Worm (Caenorhabditis elegans) whole organism, late embryonic: ENCODE results near the gene Y6G8.2.
"Not testable (repeated sequence)": the region's sequence is repeated elsewhere in the genome, so short reads cannot be mapped to it uniquely, and the experiment has no call there.

Experiments
- C08G9.2 ChIP-seq: sonication (generic microtip); optimal IDR thresholded peaks from 2 replicates; lab custom pipeline; 2016; ENCODE audit warnings: mild to moderate bottlenecking, missing genetic modification characterization, moderate library complexity, missing compliant biosample characterization
- F13H6.1 ChIP-seq: sonication (generic microtip); optimal IDR thresholded peaks from 2 replicates; lab custom pipeline; 2016; ENCODE audit warnings: missing genetic modification characterization, missing compliant biosample characterization
- K02D7.2 ChIP-seq: sonication (generic microtip); optimal IDR thresholded peaks from 2 replicates; lab custom pipeline; 2017; ENCODE audit warnings: mild to moderate bottlenecking, missing genetic modification characterization, missing compliant biosample characterization
- Y22D7AL.16 ChIP-seq: sonication (generic microtip); optimal IDR thresholded peaks from 2 replicates; lab custom pipeline; 2016; ENCODE audit warnings: missing genetic modification characterization, missing compliant biosample characterization
- ceh-14 ChIP-seq: sonication (generic microtip); optimal IDR thresholded peaks from 2 replicates; lab custom pipeline; 2016; ENCODE audit warnings: missing genotype, missing genetic modification characterization, missing compliant biosample characterization
- ceh-19 ChIP-seq: fragments of 200-800 bp; sonication (Bioruptor generic); optimal IDR thresholded peaks from 2 replicates; lab custom pipeline; 2018; ENCODE audit warnings: mild to moderate bottlenecking, missing genetic modification characterization, missing compliant biosample characterization
- ceh-22 ChIP-seq: sonication (generic microtip); optimal IDR thresholded peaks from 2 replicates; lab custom pipeline; 2017; ENCODE audit warnings: missing biosample characterization, missing genetic modification characterization
- ceh-24 ChIP-seq: sonication (generic microtip); optimal IDR thresholded peaks from 2 replicates; lab custom pipeline; 2016; ENCODE audit warnings: mild to moderate bottlenecking, missing genetic modification characterization, missing compliant biosample characterization
- ceh-45 ChIP-seq: fragments of 200-800 bp; sonication (Bioruptor generic); IDR thresholded peaks from 2 replicates; pipeline ENCODE4 v1.3.6; 2022; ENCODE audit warnings: missing genetic modification reagents, missing genetic modification characterization, missing compliant biosample characterization
- ceh-48 ChIP-seq: sonication (generic microtip); optimal IDR thresholded peaks from 2 replicates; lab custom pipeline; 2016; ENCODE audit warnings: missing genetic modification characterization, inconsistent platforms, missing compliant biosample characterization
- ceh-6 ChIP-seq: fragments of 200-800 bp; sonication (Bioruptor generic); optimal IDR thresholded peaks from 2 replicates; lab custom pipeline; 2018; ENCODE audit warnings: mild to moderate bottlenecking, missing genetic modification characterization, missing compliant biosample characterization
- che-1 ChIP-seq: sonication (generic microtip); optimal IDR thresholded peaks from 2 replicates; lab custom pipeline; 2016; ENCODE audit warnings: mild to moderate bottlenecking, missing genetic modification characterization, missing compliant biosample characterization
- dve-1 ChIP-seq: sonication (generic microtip); optimal IDR thresholded peaks from 2 replicates; lab custom pipeline; 2017; ENCODE audit warnings: antibody characterized with exemption, mild to moderate bottlenecking, missing genetic modification characterization, missing compliant biosample characterization
- elt-2 ChIP-seq: sonication (generic microtip); optimal IDR thresholded peaks from 2 replicates; lab custom pipeline; 2016; ENCODE audit warnings: missing genetic modification reagents, missing genetic modification characterization, missing compliant biosample characterization
- ets-4 ChIP-seq: sonication (generic microtip); optimal IDR thresholded peaks from 2 replicates; lab custom pipeline; 2016; ENCODE audit warnings: missing genetic modification characterization, missing compliant biosample characterization
- fax-1 ChIP-seq: sonication (generic microtip); optimal IDR thresholded peaks from 2 replicates; lab custom pipeline; 2016; ENCODE audit warnings: missing genotype, missing genetic modification characterization, missing compliant biosample characterization
- fkh-10 ChIP-seq: fragments of 150-350 bp; optimal IDR thresholded peaks from 2 replicates; lab custom pipeline; 2014; ENCODE audit warnings: missing biosample characterization, missing genetic modification reagents, missing genetic modification characterization
- fkh-6 ChIP-seq: sonication (generic microtip); optimal IDR thresholded peaks from 2 replicates; lab custom pipeline; 2016; ENCODE audit warnings: missing genetic modification characterization, missing compliant biosample characterization
- gmeb-2 ChIP-seq: sonication (generic microtip); optimal IDR thresholded peaks from 2 replicates; lab custom pipeline; 2016; ENCODE audit warnings: missing genetic modification characterization, inconsistent platforms, missing compliant biosample characterization
- hlh-13 ChIP-seq: fragments of 200-800 bp; sonication (Bioruptor generic); optimal IDR thresholded peaks from 2 replicates; lab custom pipeline; 2018; ENCODE audit warnings: mild to moderate bottlenecking, missing genetic modification characterization, missing compliant biosample characterization
- hlh-15 ChIP-seq: sonication (generic microtip); optimal IDR thresholded peaks from 2 replicates; lab custom pipeline; 2016; ENCODE audit warnings: missing genetic modification characterization, missing compliant biosample characterization
- hlh-6 ChIP-seq: sonication (generic microtip); optimal IDR thresholded peaks from 2 replicates; lab custom pipeline; 2016; ENCODE audit warnings: missing genotype, missing genetic modification characterization, missing compliant biosample characterization
- lim-6 ChIP-seq: sonication (generic microtip); optimal IDR thresholded peaks from 2 replicates; lab custom pipeline; 2016; ENCODE audit warnings: missing genetic modification characterization, missing compliant biosample characterization
- madf-2 ChIP-seq: sonication (generic microtip); optimal IDR thresholded peaks from 2 replicates; lab custom pipeline; 2017; ENCODE audit warnings: missing genetic modification characterization, missing compliant biosample characterization
- mec-3 ChIP-seq: sonication (generic microtip); optimal IDR thresholded peaks from 2 replicates; lab custom pipeline; 2016; ENCODE audit warnings: borderline replicate concordance, missing genetic modification characterization, missing compliant biosample characterization
- npax-4 ChIP-seq: sonication (generic microtip); optimal IDR thresholded peaks from 2 replicates; lab custom pipeline; 2016; ENCODE audit warnings: missing genetic modification characterization, missing compliant biosample characterization
- odd-2 ChIP-seq: sonication (generic microtip); optimal IDR thresholded peaks from 2 replicates; lab custom pipeline; 2017; ENCODE audit warnings: antibody characterized with exemption, mild to moderate bottlenecking, missing genetic modification characterization, missing compliant biosample characterization
- pag-3 ChIP-seq: sonication (generic microtip); optimal IDR thresholded peaks from 2 replicates; lab custom pipeline; 2016; ENCODE audit warnings: missing compliant biosample characterization, missing genetic modification characterization, borderline replicate concordance
- pat-9 ChIP-seq: fragments of 200-800 bp; sonication (Bioruptor generic); optimal IDR thresholded peaks from 2 replicates; lab custom pipeline; 2018; ENCODE audit warnings: mild to moderate bottlenecking, missing genetic modification characterization, moderate library complexity, missing compliant biosample characterization
- pax-1 ChIP-seq: fragments of 150-350 bp; optimal IDR thresholded peaks from 2 replicates; lab custom pipeline; 2014; ENCODE audit warnings: missing biosample characterization, missing genetic modification characterization
- pha-2 ChIP-seq: sonication (generic microtip); optimal IDR thresholded peaks from 2 replicates; lab custom pipeline; 2017; ENCODE audit warnings: mild to moderate bottlenecking, missing genetic modification characterization, missing compliant biosample characterization
- pros-1 ChIP-seq: fragments of 150-350 bp; optimal IDR thresholded peaks from 2 replicates; lab custom pipeline; 2014; ENCODE audit warnings: missing biosample characterization, missing genetic modification reagents, missing genetic modification characterization
- ref-2 ChIP-seq: sonication (generic microtip); optimal IDR thresholded peaks from 2 replicates; lab custom pipeline; 2016; ENCODE audit warnings: missing genetic modification characterization, missing compliant biosample characterization
- rnt-1 ChIP-seq: sonication (generic microtip); optimal IDR thresholded peaks from 2 replicates; lab custom pipeline; 2016; ENCODE audit warnings: missing genetic modification characterization, missing compliant biosample characterization
- unc-86 ChIP-seq: sonication (generic microtip); optimal IDR thresholded peaks from 2 replicates; lab custom pipeline; 2016; ENCODE audit warnings: missing genetic modification characterization, missing compliant biosample characterization
- ztf-16 ChIP-seq: sonication (generic microtip); optimal IDR thresholded peaks from 2 replicates; lab custom pipeline; 2017; ENCODE audit warnings: missing genetic modification characterization, missing compliant biosample characterization

The Y6G8.2 gene

DNA sequence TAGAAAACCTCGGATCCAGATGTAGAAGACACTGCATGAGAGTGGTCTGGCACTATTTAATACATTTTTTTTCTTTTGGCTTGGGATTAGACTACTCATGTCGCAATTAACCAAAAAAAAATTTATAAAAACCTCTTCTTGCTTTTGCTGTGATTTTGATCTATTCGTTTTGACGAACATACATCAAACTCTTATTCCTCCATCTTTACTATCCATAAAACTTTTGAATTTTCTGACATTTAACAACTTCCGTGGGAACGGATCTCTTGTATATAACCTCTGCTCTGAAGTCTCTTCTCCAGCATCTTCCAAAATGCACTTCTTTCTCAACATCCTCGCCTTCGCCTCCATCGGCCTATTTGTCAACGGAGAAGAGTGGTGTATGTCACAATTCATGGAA, 7.3 kb upstream of the Y6G8.2 start, which contains the start of gene Y6G8.16:
Gene Y6G8.16 (plus strand): TSS at position 301 of the 400 bp plus-strand sequence.
- TF ChIP-seq pat-9, pax-1, pha-2 (tag; lab: Kevin White, UChicago): not testable (repeated sequence)

DNA sequence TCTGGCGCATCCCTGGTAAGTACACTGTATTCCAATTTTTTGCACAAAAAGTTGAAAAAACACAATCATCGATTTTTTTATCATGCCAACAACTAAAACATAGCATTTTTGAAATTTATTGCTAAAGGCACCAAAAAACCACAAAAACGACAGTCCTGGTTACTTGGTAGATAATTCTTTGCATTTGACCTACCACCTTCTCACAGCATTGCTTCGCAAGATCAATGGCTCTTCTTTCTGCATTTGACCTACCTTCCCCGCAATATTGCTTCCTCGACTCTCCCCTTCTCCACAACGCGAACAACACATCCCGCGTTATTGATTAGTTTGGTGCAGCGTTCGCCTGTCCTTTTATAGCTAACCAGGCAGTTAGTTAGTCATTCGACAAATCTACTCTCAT, 2.8 kb upstream of the Y6G8.2 start, which contains the start of gene ztf-25:
Gene ztf-25 (plus strand): TSS at position 301 of the 400 bp plus-strand sequence.
- TF ChIP-seq fkh-10 (GFP tag; lab: Kevin White, UChicago), result no peak
- no peak for TF ChIP-seq elt-2
- no peak for TF ChIP-seq rnt-1 (tag; lab: Kevin White, UChicago)
- no peak for TF ChIP-seq ets-4
- TF ChIP-seq hlh-15 (tag; lab: Kevin White, UChicago), result no peak
- no peak for TF ChIP-seq fkh-6
- no peak for TF ChIP-seq ceh-19 (GFP tag; lab: Kevin White, UChicago)
- no peak for TF ChIP-seq dve-1 (tag; lab: Kevin White, UChicago)
- no peak for TF ChIP-seq ceh-48 (tag; lab: Kevin White, UChicago)
- no peak for TF ChIP-seq odd-2
- TF ChIP-seq ceh-24 (tag; lab: Kevin White, UChicago), result no peak
- no peak for TF ChIP-seq ceh-45 (GFP tag; lab: Robert Waterston, UW)
- TF ChIP-seq gmeb-2 (tag; lab: Kevin White, UChicago), result no peak

DNA sequence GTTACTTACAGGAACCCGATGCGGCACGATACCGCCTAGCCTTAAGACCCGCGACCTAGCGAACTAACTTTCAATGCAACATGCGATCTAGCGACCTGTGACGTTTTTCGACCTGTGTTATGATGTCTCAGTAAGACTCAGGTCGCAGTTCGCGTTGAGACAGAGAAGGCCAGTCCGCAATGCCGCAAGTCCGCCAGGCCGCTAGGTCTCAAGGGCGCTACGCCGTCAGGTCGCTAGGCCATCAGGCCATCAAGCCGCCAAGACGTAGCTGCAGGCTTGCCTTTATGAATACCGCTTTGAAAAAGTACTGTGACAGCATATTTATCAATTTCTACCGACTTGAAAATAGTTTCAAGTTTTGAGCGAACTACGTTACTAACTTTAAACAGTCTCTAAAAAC, 3.1 kb downstream of the Y6G8.2 start:
- TF ChIP-seq npax-4 (tag; lab: Kevin White, UChicago) (no peak), fax-1 (no peak), ceh-19 (GFP tag; lab: Kevin White, UChicago) (no peak), F13H6.1 (tag; lab: Kevin White, UChicago) (no peak), ceh-22 (tag; lab: Kevin White, UChicago) (no peak), gmeb-2 (tag; lab: Kevin White, UChicago) (no peak), odd-2 (no peak), ztf-16 (tag; lab: Kevin White, UChicago) (no peak), ceh-45 (GFP tag; lab: Robert Waterston, UW) (no peak)

DNA sequence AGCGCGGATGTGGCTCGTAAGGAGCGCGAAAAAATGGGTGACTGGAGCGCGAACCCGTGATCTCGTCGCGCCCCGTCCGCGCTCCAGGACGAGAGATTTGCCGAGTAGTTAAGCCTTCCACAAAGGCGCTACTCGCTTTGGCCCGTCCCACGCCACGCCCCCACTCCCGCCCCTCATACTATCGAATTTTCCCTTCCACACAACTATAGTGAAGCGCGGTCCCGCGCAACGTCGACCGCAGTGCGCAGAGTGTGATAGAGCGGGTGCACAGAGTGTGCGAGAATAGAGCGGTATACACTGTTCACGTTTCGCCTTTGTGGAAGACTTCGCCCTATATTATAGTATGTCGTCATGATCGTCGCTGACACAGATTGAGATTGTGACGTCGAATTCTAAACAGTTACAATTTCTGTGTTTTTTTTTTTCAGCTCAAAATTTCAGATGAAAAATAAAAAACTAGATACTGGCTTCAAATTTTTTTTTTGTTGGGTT, 14.4 kb downstream of the Y6G8.2 start, which contains the start of gene fbxa-133:
Gene fbxa-133 (plus strand): TSS at position 442 of the 492 bp plus-strand sequence.
- TF ChIP-seq ref-2 (tag; lab: Kevin White, UChicago); hlh-6; ceh-14 (tag; lab: Kevin White, UChicago): not testable (repeated sequence)

DNA sequence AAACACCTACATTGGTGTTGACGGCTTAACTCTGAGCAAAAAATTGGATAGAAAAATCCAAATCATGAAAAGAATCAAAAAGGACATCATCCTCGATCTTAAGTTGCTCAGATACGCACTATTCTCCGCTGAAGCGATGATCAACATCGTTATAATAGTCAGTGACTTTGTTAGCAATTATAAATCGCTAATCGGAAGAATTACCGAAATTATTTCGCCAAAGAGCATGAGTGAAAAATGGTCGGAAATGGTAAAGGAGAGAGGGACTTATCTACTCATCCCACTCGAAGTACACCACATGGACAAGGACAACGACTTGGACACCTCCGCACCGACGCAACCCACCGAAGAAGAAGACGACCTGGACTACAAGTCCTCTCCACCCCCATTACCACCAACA, 18.7 kb downstream of the Y6G8.2 start:
- TF ChIP-seq ztf-16 (tag; lab: Kevin White, UChicago) (no peak), Y22D7AL.16 (no peak), pat-9 (tag; lab: Kevin White, UChicago) (no peak), ceh-19 (GFP tag; lab: Kevin White, UChicago) (no peak), hlh-13 (GFP tag; lab: Kevin White, UChicago) (no peak), che-1 (tag; lab: Kevin White, UChicago) (no peak), mec-3 (tag; lab: Kevin White, UChicago) (no peak)

DNA sequence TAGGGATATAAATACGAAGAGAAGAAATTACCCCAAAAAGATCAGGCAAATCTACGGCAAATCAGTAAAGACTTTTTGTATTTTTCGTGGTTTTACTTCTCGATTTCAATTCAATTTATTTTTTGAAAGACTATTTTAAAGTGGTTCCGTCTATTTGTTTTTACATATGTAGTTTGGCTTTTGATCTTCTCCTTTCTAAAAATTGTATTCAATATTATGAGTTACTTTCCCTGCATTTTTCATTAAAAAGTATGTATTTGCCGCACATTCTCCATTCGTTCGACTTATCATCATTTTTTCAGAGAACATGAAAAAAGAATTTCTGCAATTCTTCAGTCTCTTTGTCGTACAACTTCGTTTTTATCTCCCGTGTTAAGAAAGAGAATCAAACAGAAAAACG, 31.9 kb downstream of the Y6G8.2 start, which contains the start of gene C38D9.2:
Gene C38D9.2 (plus strand): TSS at position 301 of the 400 bp plus-strand sequence.
- no peak for TF ChIP-seq hlh-6
- no peak for TF ChIP-seq ceh-14 (tag; lab: Kevin White, UChicago)
- TF ChIP-seq lim-6 (tag; lab: Kevin White, UChicago), result no peak
- TF ChIP-seq ceh-6, result no peak
- TF ChIP-seq pag-3 (tag; lab: Kevin White, UChicago), result no peak
- no peak for TF ChIP-seq K02D7.2
- TF ChIP-seq ref-2 (tag; lab: Kevin White, UChicago), result no peak
- TF ChIP-seq pax-1 (tag; lab: Kevin White, UChicago), result no peak
- TF ChIP-seq unc-86 (tag; lab: Kevin White, UChicago), result no peak
- TF ChIP-seq odd-2, result no peak
- TF ChIP-seq madf-2 (tag; lab: Kevin White, UChicago), result no peak
- no peak for TF ChIP-seq pros-1
- no peak for TF ChIP-seq C08G9.2
